Worm (Caenorhabditis elegans) whole organism, mixed stage, embryonic: ENCODE data around the gene B0280.17.

Source experiments
- blmp-1 ChIP-seq: fragments of 150-350 bp; optimal IDR thresholded peaks from 2 replicates; lab custom pipeline; 2014; ENCODE audit warnings: missing biosample characterization, missing genetic modification characterization
- elt-1 ChIP-seq: sonication (generic microtip); optimal IDR thresholded peaks from 2 replicates; lab custom pipeline; 2017; ENCODE audit warnings: missing genetic modification characterization, mild to moderate bottlenecking, missing compliant biosample characterization, antibody characterized with exemption, moderate library complexity, borderline replicate concordance; ENCODE audit not compliant: insufficient read depth
- lin-13 ChIP-seq: fragments of 150-350 bp; optimal IDR thresholded peaks from 2 replicates; lab custom pipeline; 2014; ENCODE audit warnings: missing biosample characterization, missing genetic modification characterization
- nhr-12 ChIP-seq: fragments of 150-350 bp; optimal IDR thresholded peaks from 2 replicates; lab custom pipeline; 2014; ENCODE audit warnings: missing biosample characterization, missing genetic modification characterization
- nhr-2 ChIP-seq: fragments of 150-350 bp; optimal IDR thresholded peaks from 2 replicates; lab custom pipeline; 2014; ENCODE audit warnings: missing biosample characterization, missing genetic modification characterization
- nhr-237 ChIP-seq: fragments of 150-350 bp; optimal IDR thresholded peaks from 2 replicates; lab custom pipeline; 2014; ENCODE audit warnings: missing biosample characterization, missing genetic modification characterization
- nhr-76 ChIP-seq: sonication (generic microtip); optimal IDR thresholded peaks from 2 replicates; lab custom pipeline; 2017; ENCODE audit warnings: missing biosample characterization, missing genetic modification characterization
- pha-4 ChIP-seq: fragments of 150-350 bp; optimal IDR thresholded peaks from 2 replicates; lab custom pipeline; 2018; ENCODE audit warnings: missing biosample characterization, missing genetic modification reagents, missing genetic modification characterization
- snpc-4 ChIP-seq: fragments of 150-350 bp; optimal IDR thresholded peaks from 2 replicates; lab custom pipeline; 2014; ENCODE audit warnings: missing biosample characterization, missing genetic modification characterization
- tbx-8 ChIP-seq: fragments of 200-800 bp; sonication (Bioruptor generic); optimal IDR thresholded peaks from 2 replicates; lab custom pipeline; 2018; ENCODE audit warnings: mild to moderate bottlenecking, missing genetic modification characterization, moderate library complexity, missing compliant biosample characterization
- unc-39 ChIP-seq: fragments of 150-350 bp; optimal IDR thresholded peaks from 2 replicates; lab custom pipeline; 2014; ENCODE audit warnings: missing biosample characterization, missing genetic modification characterization
- unc-62 ChIP-seq: fragments of 150-350 bp; optimal IDR thresholded peaks from 2 replicates; lab custom pipeline; 2014; ENCODE audit warnings: missing biosample characterization, missing genetic modification reagents, missing genetic modification characterization
- ztf-11 ChIP-seq: fragments of 150-350 bp; optimal IDR thresholded peaks from 2 replicates; lab custom pipeline; 2014; ENCODE audit warnings: missing biosample characterization, missing genetic modification characterization

- TF ChIP-seq nhr-76 (tag; lab: Kevin White, UChicago) (no peak), snpc-4 (no peak), nhr-12 (tag; lab: Kevin White, UChicago) (no peak), blmp-1 (tag; lab: Kevin White, UChicago) (no peak), ztf-11 (no peak), unc-39 (tag; lab: Kevin White, UChicago) (no peak), pha-4 (no peak), nhr-2 (no peak), lin-13 (no peak), tbx-8 (GFP tag; lab: Kevin White, UChicago) (no peak), elt-1 (tag; lab: Kevin White, UChicago) (no peak), nhr-237 (tag; lab: Kevin White, UChicago) (no peak), unc-62 (no peak)
Observed at ce11 chrIII:7148191-7148590, 12.3 kb upstream of the B0280.17 start.
